Worm (Caenorhabditis elegans) whole organism, L2 larva: ENCODE measurements around the gene nnt-1.
A peak's percentile ranks its signal among the peaks of the same experiment; 100 is the strongest.

Experiments used
- ama-1 ChIP-seq: fragments of 150-350 bp; optimal IDR thresholded peaks from 2 replicates; lab custom pipeline; 2018; ENCODE audit warnings: inconsistent platforms
- ceh-82 ChIP-seq: fragments of 150-350 bp; optimal IDR thresholded peaks from 2 replicates; lab custom pipeline; 2014; ENCODE audit warnings: missing biosample characterization, missing genetic modification characterization
- crh-2 ChIP-seq: sonication (generic microtip); optimal IDR thresholded peaks from 2 replicates; lab custom pipeline; 2017; ENCODE audit warnings: missing biosample characterization, missing genetic modification characterization
- dmd-4 ChIP-seq: sonication (generic microtip); optimal IDR thresholded peaks from 2 replicates; lab custom pipeline; 2017; ENCODE audit warnings: missing biosample characterization, missing genetic modification characterization
- elt-1 ChIP-seq: fragments of 150-350 bp; optimal IDR thresholded peaks from 2 replicates; lab custom pipeline; 2014; ENCODE audit warnings: missing biosample characterization, missing genetic modification characterization
- fos-1 ChIP-seq: fragments of 150-350 bp; optimal IDR thresholded peaks from 2 replicates; lab custom pipeline; 2014; ENCODE audit warnings: missing biosample characterization, missing genetic modification characterization
- lin-13 ChIP-seq: fragments of 150-350 bp; optimal IDR thresholded peaks from 2 replicates; lab custom pipeline; 2014; ENCODE audit warnings: missing biosample characterization, missing genetic modification reagents, missing genetic modification characterization
- mdl-1 ChIP-seq, 2 experiments: fragments of 150-350 bp in 1 of 2; sonication (generic microtip) in 1 of 2; optimal IDR thresholded peaks; 2 replicates each; lab custom pipeline; 2017; ENCODE audit warnings: missing biosample characterization in 2 of 2, missing genetic modification characterization in 2 of 2
- nhr-10 ChIP-seq: sonication (generic microtip); optimal IDR thresholded peaks from 2 replicates; lab custom pipeline; 2017; ENCODE audit warnings: missing biosample characterization, missing genetic modification characterization
- sma-9 ChIP-seq, 2 experiments: fragments of 150-350 bp in 1 of 2; sonication (generic microtip) in 1 of 2; optimal IDR thresholded peaks; 2 replicates each; lab custom pipeline; 2014 to 2016; ENCODE audit warnings: missing genetic modification characterization in 2 of 2, mild to moderate bottlenecking in 1 of 2, missing biosample characterization in 1 of 2, missing compliant biosample characterization in 1 of 2, missing genetic modification reagents in 1 of 2, moderate library complexity in 1 of 2
- snpc-4 ChIP-seq: fragments of 150-350 bp; optimal IDR thresholded peaks from 2 replicates; lab custom pipeline; 2014; ENCODE audit warnings: missing biosample characterization, missing genetic modification characterization
- unc-39 ChIP-seq: fragments of 150-350 bp; optimal IDR thresholded peaks from 2 replicates; lab custom pipeline; 2014; ENCODE audit warnings: missing biosample characterization, missing genetic modification characterization
- unc-55 ChIP-seq: fragments of 150-350 bp; sonication (generic microtip); optimal IDR thresholded peaks from 3 replicates; lab custom pipeline; 2014; ENCODE audit warnings: missing biosample characterization, missing genetic modification reagents, missing genetic modification characterization
- zag-1 ChIP-seq: fragments of 150-350 bp; optimal IDR thresholded peaks from 2 replicates; lab custom pipeline; 2014; ENCODE audit warnings: missing biosample characterization, missing genetic modification characterization

DNA sequence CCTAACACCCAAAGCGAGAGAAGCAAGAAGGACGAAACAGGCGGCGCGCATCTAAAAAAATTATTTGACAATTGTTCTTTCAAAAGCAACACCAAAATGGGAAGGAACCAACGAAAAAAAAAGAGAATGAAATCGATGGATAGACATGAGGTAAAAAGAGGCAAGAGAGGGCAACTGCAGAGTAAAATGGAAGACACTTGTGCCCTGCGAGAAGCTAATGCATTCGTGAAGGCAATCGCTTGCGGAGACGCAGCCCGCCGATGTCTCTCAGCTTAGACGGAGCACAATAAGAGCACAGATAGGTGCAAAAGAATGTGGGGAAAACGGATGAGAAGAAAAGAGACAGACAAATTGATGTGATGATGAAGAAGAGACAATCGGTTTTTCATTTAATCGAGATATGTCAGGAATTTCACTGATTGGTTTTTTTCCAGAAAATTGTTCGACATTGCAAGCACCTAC is 6.1 kb downstream of the nnt-1 start, which contains the start of gene C15H9.9:
- no peak for TF ChIP-seq unc-39 (tag; lab: Kevin White, UChicago)
- TF ChIP-seq snpc-4 (tag; lab: Kevin White, UChicago), result no peak
- TF ChIP-seq elt-1 (tag; lab: Kevin White, UChicago), result no peak
- no peak for TF ChIP-seq zag-1 (tag; lab: Kevin White, UChicago)
- peak; percentile 24 for TF ChIP-seq sma-9 (GFP tag; optimal IDR thresholded peaks at IDR 0.05; lab: Kevin White, UChicago)
- no peak for TF ChIP-seq sma-9 (tag; optimal IDR thresholded peaks at IDR 0.05; lab: Kevin White, UChicago)
- no peak for TF ChIP-seq ceh-82 (tag; lab: Kevin White, UChicago)
- TF ChIP-seq crh-2 (tag; lab: Kevin White, UChicago), result no peak
- no peak for TF ChIP-seq nhr-10
- no peak for TF ChIP-seq lin-13 (GFP tag; lab: Kevin White, UChicago)
- no peak for TF ChIP-seq mdl-1 (tag; optimal IDR thresholded peaks at IDR 0.05; lab: Kevin White, UChicago)
- no peak for TF ChIP-seq fos-1 (tag; lab: Kevin White, UChicago)
- TF ChIP-seq dmd-4 (tag; lab: Kevin White, UChicago), result no peak
- TF ChIP-seq unc-55 (GFP tag; lab: Kevin White, UChicago), result peak; percentile 22
- no peak for TF ChIP-seq ama-1 (lab: Kevin White, UChicago)
